Fruit fly (Drosophila melanogaster): ENCODE measurements around the gene CG32485.

DNA sequence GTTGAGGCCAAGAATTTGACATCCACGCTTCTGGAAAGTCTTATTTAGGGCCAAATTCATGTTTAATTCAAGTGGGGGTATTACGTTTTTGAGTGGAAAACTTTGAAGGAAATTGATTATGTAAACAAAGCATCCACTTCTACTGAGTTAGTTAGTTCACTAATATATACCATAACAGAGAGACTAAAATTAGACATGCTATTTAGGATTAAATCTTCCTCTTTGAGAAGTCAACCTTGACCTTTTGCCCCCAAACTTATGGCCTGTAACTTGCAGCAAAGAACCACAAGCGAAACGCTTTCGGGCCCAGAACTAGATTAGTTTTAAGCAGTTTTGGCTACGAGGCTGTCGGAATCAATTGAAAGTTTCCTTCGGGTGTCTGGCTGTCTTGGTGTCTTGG lies 33.0 kb upstream of the CG32485 start, which contains the start of gene CG32487:
- TF ChIP-seq pan (optimal IDR thresholded peaks at IDR 0.05) (no peak), lola (GFP tag; optimal IDR thresholded peaks at IDR 0.05) (no peak), br (GFP tag; optimal IDR thresholded peaks at IDR 0.05) (no peak), Abd-B (GFP tag; optimal IDR thresholded peaks at IDR 0.05) (no peak), Vsx2 (GFP tag; optimal IDR thresholded peaks at IDR 0.05; ENCODE audit: partially characterized antibody) (no peak), rgr (GFP tag; optimal IDR thresholded peaks at IDR 0.05) (no peak), Dfd (GFP tag; optimal IDR thresholded peaks at IDR 0.05) (no peak), Myc (optimal IDR thresholded peaks at IDR 0.05) (no peak), N (GFP tag; optimal IDR thresholded peaks at IDR 0.05) (no peak), psq (GFP tag; optimal IDR thresholded peaks at IDR 0.05) (no peak), Jra (GFP tag; optimal IDR thresholded peaks at IDR 0.05) (no peak), dl (GFP tag; optimal IDR thresholded peaks at IDR 0.05; ENCODE audit: insufficient read depth in 1 of 2, partially characterized antibody in 2 of 2) (no peak), h (GFP tag; optimal IDR thresholded peaks at IDR 0.05) (no peak), sv (GFP tag; optimal IDR thresholded peaks at IDR 0.05) (no peak)
